Worm (Caenorhabditis elegans): ENCODE measurements around the gene nlp-35.

ce11 chrIV:9563079-9563478, 44.4 kb upstream of the nlp-35 start, which contains the start of gene col-122:
- TF ChIP-seq med-1 (GFP tag; optimal IDR thresholded peaks at IDR 0.05; ENCODE audit: insufficient read depth) (no peak), klf-2 (GFP tag; conservative IDR thresholded peaks at IDR 0.05) (no peak), ref-1 (GFP tag; conservative IDR thresholded peaks at IDR 0.05) (no peak), T22C8.4 (GFP tag; IDR thresholded peaks at IDR 0.05) (no peak), tab-1 (GFP tag; IDR thresholded peaks at IDR 0.05) (no peak)

All from whole organism, midembryonic.